Fruit fly (Drosophila melanogaster): ENCODE results near the gene CG33181.

The CG33181 gene

DNA sequence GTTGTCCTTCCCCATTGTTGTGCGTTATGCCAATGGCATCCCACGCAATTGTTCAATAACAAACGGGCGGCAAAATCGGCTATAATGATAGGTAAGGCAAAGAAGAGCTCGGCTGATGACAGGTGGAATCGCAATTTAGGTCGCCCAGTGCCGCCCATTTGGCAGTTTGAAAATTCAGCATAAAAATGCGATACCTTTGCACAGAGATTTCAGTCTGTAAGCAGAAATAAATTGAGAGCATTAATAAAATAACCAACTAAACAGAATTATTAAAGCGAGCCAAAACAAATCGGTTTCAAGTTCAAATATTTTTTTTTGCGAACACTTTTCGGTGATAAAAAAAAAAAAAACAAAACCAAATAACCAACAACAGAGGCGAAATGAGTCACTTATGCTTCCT lies 5.5 kb upstream of the CG33181 start, which contains the start of gene CG33223:
CG33223 (minus strand) TSS at position 215 of the 400 bp plus-strand sequence.
- TF ChIP-seq cyc (GFP tag; optimal IDR thresholded peaks at IDR 0.05): no peak
- TF ChIP-seq CG3032 (tag; optimal IDR thresholded peaks at IDR 0.05): no peak
- TF ChIP-seq CG11902 (GFP tag; optimal IDR thresholded peaks at IDR 0.05): no peak
- TF ChIP-seq achi (GFP tag; optimal IDR thresholded peaks at IDR 0.05): no peak

DNA sequence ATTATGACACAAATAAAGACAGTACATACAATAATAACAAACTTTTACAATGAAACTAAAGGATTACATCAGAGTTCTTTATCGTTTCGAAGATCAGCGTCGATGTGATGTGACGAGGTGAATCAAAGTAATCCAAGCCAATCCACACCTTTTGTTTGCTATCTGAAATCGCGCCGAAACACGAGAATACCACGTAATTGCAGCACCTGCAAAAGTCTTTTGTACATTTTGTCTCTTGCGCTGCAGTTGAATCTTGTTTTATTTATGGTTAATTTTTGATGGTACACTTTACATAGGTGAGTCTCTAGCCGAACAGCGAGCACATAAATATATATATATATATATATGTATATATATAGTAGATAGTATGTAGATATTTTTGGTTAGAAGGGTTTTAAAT lies 4.4 kb upstream of the CG33181 start:
- no peak for TF ChIP-seq fd59A (GFP tag; optimal IDR thresholded peaks at IDR 0.05)

DNA sequence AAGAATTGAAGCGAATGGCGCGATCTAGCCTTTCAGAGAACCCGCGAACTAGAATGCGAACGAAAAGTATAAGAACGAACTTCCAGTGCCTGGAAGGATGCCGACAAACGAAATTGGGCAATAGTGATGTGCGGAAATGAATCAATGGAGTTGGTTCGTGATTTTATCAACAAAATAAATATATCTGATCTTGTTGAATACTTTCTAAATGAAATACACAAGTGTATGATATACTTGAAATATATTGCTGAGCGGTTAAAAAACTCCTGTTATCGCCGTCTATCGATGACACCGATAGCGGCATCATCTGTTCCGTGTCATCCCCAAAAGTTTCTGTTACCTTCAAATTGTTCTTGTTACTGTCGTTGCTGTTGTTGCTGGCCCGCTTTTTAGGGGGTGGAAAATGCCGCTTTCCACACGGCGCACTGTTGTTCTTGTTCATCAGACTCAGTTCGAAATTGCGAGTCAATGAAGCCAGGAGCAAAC lies 380 bp downstream of the CG33181 start, which contains the start of gene otu:
otu (minus strand) TSS at position 51 of the 486 bp plus-strand sequence.
- TF ChIP-seq Hr39 (GFP tag; optimal IDR thresholded peaks at IDR 0.05) (no peak), topi (GFP tag; optimal IDR thresholded peaks at IDR 0.05) (no peak), cyc (GFP tag; optimal IDR thresholded peaks at IDR 0.05) (no peak), eg (GFP tag; IDR thresholded peaks at IDR 0.05) (no peak), CG8632 (GFP tag; optimal IDR thresholded peaks at IDR 0.05) (no peak), CG3032 (tag; optimal IDR thresholded peaks at IDR 0.05) (no peak), CG10669 (GFP tag; optimal IDR thresholded peaks at IDR 0.05) (no peak), Sox15 (GFP tag; optimal IDR thresholded peaks at IDR 0.05) (no peak), Blimp-1 (GFP tag; optimal IDR thresholded peaks at IDR 0.05) (no peak), Ets96B (tag; optimal IDR thresholded peaks at IDR 0.05) (no peak), Sox102F (GFP tag; optimal IDR thresholded peaks at IDR 0.05) (no peak), CG11294 (GFP tag; IDR thresholded peaks at IDR 0.05) (no peak), CG8319 (GFP tag; optimal IDR thresholded peaks at IDR 0.05) (no peak), CG6276 (GFP tag; optimal IDR thresholded peaks at IDR 0.05) (no peak), esn (GFP tag; optimal IDR thresholded peaks at IDR 0.05) (no peak), Hr38 (GFP tag; optimal IDR thresholded peaks at IDR 0.05) (no peak), OdsH (GFP tag; optimal IDR thresholded peaks at IDR 0.05) (no peak)

DNA sequence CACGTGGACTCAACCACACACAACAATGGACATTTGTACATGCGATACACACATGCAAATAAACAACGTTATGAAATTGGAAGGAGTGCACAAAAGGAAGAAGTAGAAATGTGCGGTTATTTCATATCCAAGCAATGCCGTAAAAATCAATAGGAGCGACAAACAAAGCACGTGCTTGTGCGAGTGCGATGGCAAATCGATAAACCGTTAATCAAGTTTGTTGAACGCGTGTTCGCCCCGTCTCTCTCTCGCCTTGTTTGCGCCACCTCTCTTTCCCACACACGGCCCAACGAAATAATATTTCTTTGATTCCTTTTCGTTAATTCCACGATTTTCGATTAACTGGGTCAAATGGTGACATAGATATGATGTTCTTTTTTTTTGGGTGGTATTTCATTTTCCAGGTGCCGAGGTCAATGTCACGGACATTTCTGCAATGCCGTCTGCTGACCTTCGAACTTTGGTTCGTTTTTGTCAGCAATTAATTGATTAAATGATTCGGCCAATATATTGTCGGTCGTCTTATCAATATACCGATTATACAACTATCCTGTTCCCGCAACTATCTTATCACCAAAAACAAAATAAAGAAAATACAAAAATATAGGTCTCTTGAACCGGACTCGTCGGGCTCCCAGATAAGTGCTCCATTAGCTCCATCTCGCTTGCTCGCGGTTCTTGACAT lies 1.3 kb downstream of the CG33181 start:
- TF ChIP-seq Eip78C (GFP tag): peak; percentile 47
- TF ChIP-seq vri (GFP tag; optimal IDR thresholded peaks at IDR 0.05): peak; percentile 3
- TF ChIP-seq CG15336 (GFP tag; IDR thresholded peaks at IDR 0.05): no peak

DNA sequence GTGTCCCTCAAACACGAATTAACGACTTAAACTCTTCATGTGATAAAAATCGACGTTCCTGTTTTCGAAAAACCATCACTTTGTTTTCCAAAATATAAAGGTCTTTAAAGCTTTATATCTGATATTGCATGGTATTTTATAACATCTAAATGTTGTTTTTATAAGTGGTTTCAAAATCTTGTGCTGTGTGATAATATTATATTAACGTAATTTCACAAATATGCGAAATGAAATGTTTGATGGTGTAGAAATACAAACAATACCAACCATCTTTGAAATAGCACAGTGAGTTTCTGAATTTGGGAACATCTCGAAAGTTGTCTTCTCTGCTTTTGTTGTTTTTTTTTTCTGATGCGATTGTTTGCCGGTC lies 1.8 kb downstream of the CG33181 start:
- TF ChIP-seq Gug (GFP tag; IDR thresholded peaks at IDR 0.05) (no peak), CG15336 (GFP tag; IDR thresholded peaks at IDR 0.05) (peak; percentile 7; the same call in 1 of the 2 replicates), CG8632 (GFP tag; optimal IDR thresholded peaks at IDR 0.05) (no peak), CG6276 (GFP tag; optimal IDR thresholded peaks at IDR 0.05) (no peak), CG11762 (GFP tag; optimal IDR thresholded peaks at IDR 0.05; ENCODE audit: insufficient read depth) (no peak), CG31627 (GFP tag; optimal IDR thresholded peaks at IDR 0.05) (peak; percentile 29), Sox15 (GFP tag; optimal IDR thresholded peaks at IDR 0.05) (no peak), Ets96B (tag; optimal IDR thresholded peaks at IDR 0.05) (no peak), achi (GFP tag; optimal IDR thresholded peaks at IDR 0.05) (no peak), CG8319 (GFP tag; optimal IDR thresholded peaks at IDR 0.05) (no peak), OdsH (GFP tag; optimal IDR thresholded peaks at IDR 0.05) (no peak), CG6163 (GFP tag; IDR thresholded peaks at IDR 0.05) (no peak), CG34406 (GFP tag; optimal IDR thresholded peaks at IDR 0.05) (no peak), acj6 (GFP tag; optimal IDR thresholded peaks at IDR 0.05) (peak; percentile 23), Hr38 (GFP tag; optimal IDR thresholded peaks at IDR 0.05) (no peak), CG6854 (GFP tag; optimal IDR thresholded peaks at IDR 0.05) (no peak), vri (GFP tag; optimal IDR thresholded peaks at IDR 0.05) (no peak), esn (GFP tag; optimal IDR thresholded peaks at IDR 0.05) (peak; percentile 24), CG3919 (GFP tag; optimal IDR thresholded peaks at IDR 0.05) (no peak), cyc (GFP tag; optimal IDR thresholded peaks at IDR 0.05) (peak; percentile 28), Ets21C (GFP tag; optimal IDR thresholded peaks at IDR 0.05) (peak; percentile 42), CG7368 (GFP tag; optimal IDR thresholded peaks at IDR 0.05) (no peak), CG11902 (GFP tag; optimal IDR thresholded peaks at IDR 0.05) (peak; percentile 12), ss (GFP tag; optimal IDR thresholded peaks at IDR 0.05) (no peak), CG11294 (GFP tag; IDR thresholded peaks at IDR 0.05) (no peak), CG10669 (GFP tag; optimal IDR thresholded peaks at IDR 0.05) (peak; percentile 97), Smox (GFP tag; optimal IDR thresholded peaks at IDR 0.05) (no peak), CG16779 (tag; optimal IDR thresholded peaks at IDR 0.05) (no peak), topi (GFP tag; optimal IDR thresholded peaks at IDR 0.05) (peak; percentile 42), CG1621 (tag; optimal IDR thresholded peaks at IDR 0.05) (no peak), svp (GFP tag) (peak; percentile 70), Eip78C (GFP tag) (peak; percentile 87), net (GFP tag; optimal IDR thresholded peaks at IDR 0.05) (no peak), CG9139 (GFP tag; optimal IDR thresholded peaks at IDR 0.05) (no peak), Hr4 (GFP tag; optimal IDR thresholded peaks at IDR 0.05) (peak; percentile 30)

Measured in whole organism, prepupa.